Worm (Caenorhabditis elegans): Measurements from ENCODE around the gene coh-3.

ce11 chrV:14482728-14483210 is 25.5 kb downstream of the coh-3 start, which contains the start of gene R02D5.3:
- no peak for TF ChIP-seq ref-1 (GFP tag; conservative IDR thresholded peaks at IDR 0.05)
- TF ChIP-seq tab-1 (GFP tag; IDR thresholded peaks at IDR 0.05): no peak
- no peak for TF ChIP-seq flt-1 (GFP tag; IDR thresholded peaks at IDR 0.05)
- no peak for TF ChIP-seq cog-1 (tag; optimal IDR thresholded peaks at IDR 0.05)
- TF ChIP-seq ztf-29 (GFP tag; IDR thresholded peaks at IDR 0.05): no peak
- TF ChIP-seq klf-2 (GFP tag; conservative IDR thresholded peaks at IDR 0.05): no peak
- no peak for TF ChIP-seq T22C8.4 (GFP tag; IDR thresholded peaks at IDR 0.05)
- no peak for TF ChIP-seq ztf-23 (GFP tag; IDR thresholded peaks at IDR 0.05)
